Worm (Caenorhabditis elegans): Measurements from ENCODE around the gene fbxc-19.
"Not testable (repeated sequence)": the region's sequence is repeated elsewhere in the genome, so short reads cannot be mapped to it uniquely, and the experiment has no call there.

Gene fbxc-19

DNA sequence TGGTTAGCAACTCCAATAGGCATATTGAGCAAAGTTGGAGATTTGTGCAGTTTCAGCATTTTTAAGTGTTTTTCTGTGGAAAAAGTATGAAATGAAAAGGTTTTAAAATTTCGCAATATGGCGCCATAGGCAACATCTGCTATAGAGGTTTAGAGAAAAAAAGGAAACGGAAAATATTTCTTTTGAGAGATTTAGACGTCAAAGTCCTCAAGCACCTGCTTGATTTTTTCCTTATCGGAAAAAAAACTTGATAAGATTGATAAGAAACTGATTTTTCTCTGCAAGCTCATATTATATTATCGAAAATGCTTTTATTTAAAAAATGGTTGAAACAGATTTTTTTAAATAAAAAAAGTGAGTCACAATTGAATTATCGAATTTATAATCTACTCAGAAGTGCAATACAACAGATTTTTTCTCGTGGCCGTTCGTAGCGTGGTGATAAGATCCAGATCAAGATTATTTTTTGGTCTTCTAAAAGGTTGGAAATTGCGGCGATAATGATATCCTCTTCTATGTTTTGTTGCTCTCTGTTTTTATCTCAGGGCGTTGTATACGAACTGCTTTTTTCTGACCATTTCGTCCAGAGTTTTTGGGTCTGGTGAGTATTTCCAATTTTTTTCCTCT, at the start of gene fbxc-19:
Gene fbxc-19, plus strand, starts transcription at position 536 of the 627 bp plus-strand sequence.
- TF ChIP-seq lsy-2 (tag; optimal IDR thresholded peaks at IDR 0.05) = peak; percentile 46 to 75
- TF ChIP-seq nhr-129 (tag; optimal IDR thresholded peaks at IDR 0.05) = peak; percentile 100
- TF ChIP-seq ceh-16 (tag; optimal IDR thresholded peaks at IDR 0.05) = no peak
- TF ChIP-seq lin-11 (tag; optimal IDR thresholded peaks at IDR 0.05) = no peak
- peak; percentile 29 for TF ChIP-seq nhr-21 (tag; optimal IDR thresholded peaks at IDR 0.05)
- no peak for TF ChIP-seq Y55F3AM.14 (GFP tag; optimal IDR thresholded peaks at IDR 0.05)
- TF ChIP-seq snpc-4 (tag; optimal IDR thresholded peaks at IDR 0.05) = no peak
- no peak for TF ChIP-seq nhr-12 (tag; optimal IDR thresholded peaks at IDR 0.05)
- TF ChIP-seq crh-2 (tag; optimal IDR thresholded peaks at IDR 0.05) = peak; percentile 75
- TF ChIP-seq nhr-6 (tag; optimal IDR thresholded peaks at IDR 0.05) = no peak
- no peak for TF ChIP-seq elt-1 (tag; optimal IDR thresholded peaks at IDR 0.05)
- TF ChIP-seq peb-1 (tag; optimal IDR thresholded peaks at IDR 0.05) = no peak
- TF ChIP-seq unc-55 (GFP tag; optimal IDR thresholded peaks at IDR 0.05) = peak; percentile 71
- no peak for TF ChIP-seq unc-62 (GFP tag; optimal IDR thresholded peaks at IDR 0.05)
- no peak for TF ChIP-seq nhr-23 (tag; optimal IDR thresholded peaks at IDR 0.05)
- TF ChIP-seq sma-9 (GFP tag; optimal IDR thresholded peaks at IDR 0.05) = peak; percentile 82
- TF ChIP-seq sma-9 (tag; optimal IDR thresholded peaks at IDR 0.05) = no peak
- TF ChIP-seq ama-1 (optimal IDR thresholded peaks at IDR 0.05) = no peak
- TF ChIP-seq nhr-11 (tag; optimal IDR thresholded peaks at IDR 0.05) = no peak
- TF ChIP-seq nhr-77 (tag; optimal IDR thresholded peaks at IDR 0.05) = no peak
- no peak for TF ChIP-seq sma-3 (GFP tag; optimal IDR thresholded peaks at IDR 0.05)
- no peak for TF ChIP-seq zag-1 (tag; optimal IDR thresholded peaks at IDR 0.05)
- TF ChIP-seq alr-1 (tag; optimal IDR thresholded peaks at IDR 0.05) = no peak
- TF ChIP-seq ZK546.5 (tag; optimal IDR thresholded peaks at IDR 0.05) = no peak
- no peak for TF ChIP-seq R02D3.7 (tag; optimal IDR thresholded peaks at IDR 0.05)
- TF ChIP-seq ceh-82 (tag; optimal IDR thresholded peaks at IDR 0.05) = no peak
- peak; percentile 45 for TF ChIP-seq egl-27 (tag; optimal IDR thresholded peaks at IDR 0.05)
- peak; percentile 97 for TF ChIP-seq fos-1 (tag; optimal IDR thresholded peaks at IDR 0.05)
- TF ChIP-seq gmeb-1 (tag; optimal IDR thresholded peaks at IDR 0.05) = peak; percentile 75
- TF ChIP-seq nhr-10 (tag; optimal IDR thresholded peaks at IDR 0.05) = no peak
- no peak for TF ChIP-seq lin-13 (GFP tag; optimal IDR thresholded peaks at IDR 0.05)
- TF ChIP-seq sem-4 (tag; optimal IDR thresholded peaks at IDR 0.05) = no peak
- no peak for TF ChIP-seq ztf-11 (tag; optimal IDR thresholded peaks at IDR 0.05)
- no peak for TF ChIP-seq unc-39 (tag; optimal IDR thresholded peaks at IDR 0.05)
- peak; percentile 44 for TF ChIP-seq F13H6.1 (tag; optimal IDR thresholded peaks at IDR 0.05)
- no peak for TF ChIP-seq dmd-4 (tag; optimal IDR thresholded peaks at IDR 0.05)
- no peak for TF ChIP-seq ztf-1 (GFP tag; conservative IDR thresholded peaks at IDR 0.05)
- TF ChIP-seq nhr-237 (tag; optimal IDR thresholded peaks at IDR 0.05) = no peak
- no peak for TF ChIP-seq mdl-1 (tag; optimal IDR thresholded peaks at IDR 0.05)
- TF ChIP-seq nhr-25 (tag; optimal IDR thresholded peaks at IDR 0.05) = no peak
- peak; percentile 87 for TF ChIP-seq C34F6.9 (tag; optimal IDR thresholded peaks at IDR 0.05)
- TF ChIP-seq elt-3 (tag; optimal IDR thresholded peaks at IDR 0.05) = no peak
- TF ChIP-seq lin-39 (tag; optimal IDR thresholded peaks at IDR 0.05) = no peak

ce11 chrII:1771347-1771746, 48.9 kb upstream of the fbxc-19 start, which contains the start of gene math-26:
Gene math-26 (plus strand): TSS chrII:1771647.
- not testable (repeated sequence) for TF ChIP-seq F13H6.1 (tag; optimal IDR thresholded peaks at IDR 0.05); blmp-1 (tag; optimal IDR thresholded peaks at IDR 0.05; ENCODE audit: insufficient read depth); ceh-82 (tag; optimal IDR thresholded peaks at IDR 0.05)

Data from whole organism, L2 larva.